Worm (Caenorhabditis elegans) whole organism, L3 larva: ENCODE measurements around the gene K08E7.5.

Experiments
- ama-1 ChIP-seq: fragments of 150-350 bp; optimal IDR thresholded peaks from 2 replicates; lab custom pipeline; 2018
- unc-39 ChIP-seq: sonication (generic microtip); optimal IDR thresholded peaks from 4 replicates; lab custom pipeline; 2017; ENCODE audit warnings: missing biosample characterization, missing genetic modification characterization

DNA sequence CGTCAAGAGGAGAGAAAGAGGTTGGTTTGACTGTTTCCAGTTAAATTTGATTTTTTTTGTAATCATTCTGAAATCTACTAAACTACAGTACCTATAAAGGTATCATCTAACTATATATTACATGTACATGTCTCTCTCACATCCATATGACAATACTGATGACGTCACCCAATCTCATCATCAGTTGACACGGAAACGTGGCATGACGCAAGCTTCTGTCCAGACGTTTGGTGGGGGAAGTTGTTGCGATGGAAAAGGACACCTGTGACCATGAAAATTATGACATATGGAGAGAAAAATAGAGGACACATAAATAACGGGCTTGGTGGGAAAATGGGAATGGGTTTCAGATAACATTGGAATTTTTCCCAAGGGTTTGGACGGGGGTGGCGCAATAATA is 24.2 kb upstream of the K08E7.5 start:
- no peak for TF ChIP-seq unc-39 (tag; lab: Kevin White, UChicago)
- TF ChIP-seq ama-1 (lab: Kevin White, UChicago): no peak
